Fruit fly (Drosophila melanogaster) whole organism, embryonic: ENCODE results near the gene CG43127.
A peak's percentile ranks its signal among the peaks of the same experiment; 100 is the strongest.

ENCODE experiments used
- Abd-B ChIP-seq: fragments of 200-800 bp; sonication (Bioruptor generic); optimal IDR thresholded peaks from 2 replicates; lab custom pipeline; 2018; ENCODE audit warnings: missing biosample characterization, mild to moderate bottlenecking, missing genetic modification characterization, moderate library complexity
- Atf-2 ChIP-seq: fragments of 200-800 bp; sonication (Bioruptor generic); optimal IDR thresholded peaks from 2 replicates; lab custom pipeline; 2016; ENCODE audit warnings: missing biosample characterization, missing genetic modification characterization
- Blimp-1 ChIP-seq: fragments of 200-800 bp; sonication (Bioruptor generic); optimal IDR thresholded peaks from 3 replicates; lab custom pipeline; 2018; ENCODE audit warnings: missing biosample characterization, missing genetic modification characterization, mild to moderate bottlenecking, moderate library complexity, missing genetic modification reagents
- CG10565 ChIP-seq: fragments of 200-800 bp; sonication (Bioruptor generic); optimal IDR thresholded peaks from 3 replicates; lab custom pipeline; 2016; ENCODE audit warnings: missing biosample characterization, mild to moderate bottlenecking, missing genetic modification characterization
- CG1602 ChIP-seq: fragments of 200-800 bp; sonication (Bioruptor generic); optimal IDR thresholded peaks from 3 replicates; lab custom pipeline; 2016; ENCODE audit warnings: missing biosample characterization, missing genetic modification characterization
- CG1647 ChIP-seq: fragments of 200-800 bp; sonication (Bioruptor generic); optimal IDR thresholded peaks from 3 replicates; lab custom pipeline; 2016; ENCODE audit warnings: missing biosample characterization, missing genetic modification characterization
- CG16815 ChIP-seq: fragments of 200-800 bp; sonication (Bioruptor generic); optimal IDR thresholded peaks from 3 replicates; lab custom pipeline; 2017; ENCODE audit warnings: missing biosample characterization, mild to moderate bottlenecking, missing genetic modification characterization
- CG17568 ChIP-seq: fragments of 200-800 bp; sonication (Bioruptor generic); optimal IDR thresholded peaks from 2 replicates; lab custom pipeline; 2018; ENCODE audit warnings: missing biosample characterization, mild to moderate bottlenecking, missing genetic modification characterization, moderate library complexity
- CG17802 ChIP-seq: fragments of 200-800 bp; sonication (Bioruptor generic); optimal IDR thresholded peaks from 2 replicates; lab custom pipeline; 2018; ENCODE audit warnings: missing biosample characterization, mild to moderate bottlenecking, missing genetic modification characterization, moderate library complexity
- CG2678 ChIP-seq: fragments of 200-800 bp; sonication (Bioruptor generic); optimal IDR thresholded peaks from 3 replicates; lab custom pipeline; 2019; ENCODE audit warnings: missing biosample characterization, mild to moderate bottlenecking, missing genetic modification characterization, moderate library complexity
- CG31388 ChIP-seq: fragments of 200-800 bp; sonication (Bioruptor generic); optimal IDR thresholded peaks from 2 replicates; lab custom pipeline; 2016; ENCODE audit warnings: missing biosample characterization, missing genetic modification characterization
- CG34376 ChIP-seq: fragments of 200-800 bp; sonication (Bioruptor generic); optimal IDR thresholded peaks from 2 replicates; lab custom pipeline; 2018; ENCODE audit warnings: missing biosample characterization, mild to moderate bottlenecking, missing genetic modification characterization
- CG43689 ChIP-seq: fragments of 200-800 bp; sonication (Bioruptor generic); IDR thresholded peaks from 2 replicates; pipeline ENCODE4 v1.3.6; 2022; ENCODE audit warnings: missing biosample characterization, missing genetic modification characterization
- CG6175 ChIP-seq: fragments of 200-800 bp; sonication (Bioruptor generic); IDR thresholded peaks from 3 replicates; pipeline ENCODE4 v1.3.6; 2022; ENCODE audit warnings: missing biosample characterization, missing genetic modification characterization
- CG6254 ChIP-seq: fragments of 200-800 bp; sonication (Bioruptor generic); optimal IDR thresholded peaks from 3 replicates; lab custom pipeline; 2017; ENCODE audit warnings: mild to moderate bottlenecking, missing biosample characterization, missing genetic modification reagents, missing genetic modification characterization
- CG6272 ChIP-seq: fragments of 200-800 bp; sonication (Bioruptor generic); IDR thresholded peaks from 2 replicates; pipeline ENCODE4 v1.3.6; 2022; ENCODE audit warnings: missing biosample characterization, missing genetic modification characterization
- CG6791 ChIP-seq: fragments of 200-800 bp; sonication (Bioruptor generic); IDR thresholded peaks from 3 replicates; pipeline ENCODE4 v1.3.6; 2022; ENCODE audit warnings: missing biosample characterization, missing genetic modification characterization; ENCODE audit not compliant: partially characterized antibody
- CG8478 ChIP-seq: fragments of >200 bp; optimal IDR thresholded peaks from 2 replicates; lab custom pipeline; 2018
- CG9215 ChIP-seq: fragments of 200-800 bp; sonication (Bioruptor generic); IDR thresholded peaks from 2 replicates; pipeline ENCODE4 v1.3.6; 2022; ENCODE audit warnings: missing biosample characterization, missing genetic modification characterization
- CG9876 ChIP-seq: fragments of 200-800 bp; sonication (Bioruptor generic); optimal IDR thresholded peaks from 2 replicates; lab custom pipeline; 2016; ENCODE audit warnings: missing biosample characterization, missing genetic modification characterization
- CoRest ChIP-seq: fragments of 200-800 bp; sonication (Bioruptor generic); optimal IDR thresholded peaks from 3 replicates; lab custom pipeline; 2018; ENCODE audit warnings: missing biosample characterization, mild to moderate bottlenecking, missing genetic modification characterization, moderate library complexity
- D19A ChIP-seq: fragments of 200-800 bp; optimal IDR thresholded peaks from 3 replicates; lab custom pipeline; 2019; ENCODE audit warnings: missing biosample characterization, mild to moderate bottlenecking, missing genetic modification characterization, moderate library complexity
- D19B ChIP-seq: fragments of 200-800 bp; sonication (Bioruptor generic); optimal IDR thresholded peaks from 2 replicates; lab custom pipeline; 2017; ENCODE audit warnings: missing biosample characterization, mild to moderate bottlenecking, missing genetic modification characterization
- Deaf1 ChIP-seq: fragments of 200-800 bp; optimal IDR thresholded peaks from 3 replicates; lab custom pipeline; 2019; ENCODE audit warnings: missing biosample characterization, mild to moderate bottlenecking, missing genetic modification characterization, moderate library complexity
- Gug ChIP-seq: fragments of 200-800 bp; sonication (Bioruptor generic); IDR thresholded peaks from 4 replicates; pipeline ENCODE4 v1.3.6; 2022; ENCODE audit warnings: missing biosample characterization, missing genetic modification characterization
- HLH4C ChIP-seq: fragments of 200-800 bp; sonication (Bioruptor generic); IDR thresholded peaks from 3 replicates; pipeline ENCODE4 v1.3.6; 2022; ENCODE audit warnings: missing biosample characterization, missing genetic modification characterization; ENCODE audit not compliant: partially characterized antibody
- HLH54F ChIP-seq: fragments of 200-800 bp; sonication (Bioruptor generic); optimal IDR thresholded peaks from 3 replicates; lab custom pipeline; 2016; ENCODE audit warnings: missing biosample characterization, missing genetic modification characterization
- Hmr ChIP-seq: fragments of 200-800 bp; sonication (Bioruptor generic); optimal IDR thresholded peaks from 3 replicates; lab custom pipeline; 2017; ENCODE audit warnings: mild to moderate bottlenecking, missing biosample characterization, missing genetic modification reagents, missing genetic modification characterization
- Kr ChIP-seq: fragments of 200-800 bp; sonication (Bioruptor generic); optimal IDR thresholded peaks from 2 replicates; lab custom pipeline; 2017; ENCODE audit warnings: missing biosample characterization, mild to moderate bottlenecking, missing genetic modification characterization
- Usf ChIP-seq: fragments of 200-800 bp; sonication (Bioruptor generic); optimal IDR thresholded peaks from 2 replicates; lab custom pipeline; 2017; ENCODE audit warnings: missing genotype, missing biosample characterization, missing genetic modification characterization
- al ChIP-seq: fragments of 200-800 bp; sonication (Bioruptor generic); IDR thresholded peaks from 2 replicates; pipeline ENCODE4 v1.3.6; 2022; ENCODE audit warnings: missing biosample characterization, missing genetic modification characterization
- amos ChIP-seq: fragments of 200-800 bp; sonication (Bioruptor generic); IDR thresholded peaks from 2 replicates; pipeline ENCODE4 v1.3.6; 2022; ENCODE audit warnings: missing biosample characterization, missing genetic modification characterization; ENCODE audit not compliant: partially characterized antibody
- aop ChIP-seq: fragments of 200-800 bp; sonication (Bioruptor generic); IDR thresholded peaks from 2 replicates; pipeline ENCODE4 v1.3.6; 2022; ENCODE audit warnings: missing biosample characterization, missing genetic modification characterization
- bbx ChIP-seq: fragments of 200-800 bp; sonication (Bioruptor generic); IDR thresholded peaks from 2 replicates; pipeline ENCODE4 v1.3.6; 2022; ENCODE audit warnings: missing biosample characterization, missing genetic modification characterization; ENCODE audit not compliant: partially characterized antibody
- chn ChIP-seq: fragments of 200-800 bp; sonication (Bioruptor generic); optimal IDR thresholded peaks from 2 replicates; lab custom pipeline; 2016; ENCODE audit warnings: missing biosample characterization, missing genetic modification characterization
- dpn ChIP-seq, 2 experiments: fragments of 200-800 bp; sonication (Bioruptor generic); optimal IDR thresholded peaks; 3 replicates each; lab custom pipeline; 2016; ENCODE audit warnings: missing biosample characterization in 2 of 2, missing genetic modification characterization in 2 of 2
- esg ChIP-seq: fragments of 200-800 bp; sonication (Bioruptor generic); conservative IDR thresholded peaks from 2 replicates; pipeline ENCODE4 v1.3.6; 2022; ENCODE audit warnings: missing biosample characterization, missing genetic modification characterization
- gem ChIP-seq: fragments of 200-800 bp; sonication (Bioruptor generic); optimal IDR thresholded peaks from 2 replicates; lab custom pipeline; 2019; ENCODE audit warnings: missing biosample characterization, mild to moderate bottlenecking, missing genetic modification characterization, moderate library complexity
- grau ChIP-seq: fragments of 200-800 bp; optimal IDR thresholded peaks from 3 replicates; lab custom pipeline; 2019; ENCODE audit warnings: missing biosample characterization, mild to moderate bottlenecking, missing genetic modification characterization, moderate library complexity
- h ChIP-seq: fragments of >200 bp; optimal IDR thresholded peaks from 2 replicates; lab custom pipeline; 2017
- klu ChIP-seq: fragments of 200-800 bp; sonication (Bioruptor generic); IDR thresholded peaks from 2 replicates; pipeline ENCODE4 v1.3.6; 2022; ENCODE audit warnings: missing biosample characterization, missing genetic modification characterization
- kni ChIP-seq: fragments of 200-800 bp; sonication (Bioruptor generic); optimal IDR thresholded peaks from 3 replicates; lab custom pipeline; 2017; ENCODE audit warnings: mild to moderate bottlenecking, missing biosample characterization, missing genetic modification reagents, missing genetic modification characterization
- nerfin-2 ChIP-seq: fragments of 200-800 bp; sonication (Bioruptor generic); IDR thresholded peaks from 2 replicates; pipeline ENCODE4 v1.3.6; 2022; ENCODE audit warnings: missing biosample characterization, missing genetic modification characterization; ENCODE audit not compliant: partially characterized antibody
- ranshi ChIP-seq: fragments of 200-800 bp; sonication (Bioruptor generic); IDR thresholded peaks from 2 replicates; pipeline ENCODE4 v1.3.6; 2022; ENCODE audit warnings: missing biosample characterization, missing genetic modification characterization
- sd ChIP-seq: fragments of 200-800 bp; sonication (Bioruptor generic); optimal IDR thresholded peaks from 3 replicates; lab custom pipeline; 2018; ENCODE audit warnings: missing biosample characterization, mild to moderate bottlenecking, missing genetic modification characterization, moderate library complexity
- slbo ChIP-seq: fragments of 200-800 bp; sonication (Bioruptor generic); IDR thresholded peaks from 2 replicates; pipeline ENCODE4 v1.3.6; 2022; ENCODE audit warnings: missing biosample characterization, missing genetic modification characterization
- toy ChIP-seq: fragments of 200-800 bp; sonication (Bioruptor generic); IDR thresholded peaks from 2 replicates; pipeline ENCODE4 v1.3.6; 2022; ENCODE audit warnings: missing biosample characterization, missing genetic modification characterization
- ttk ChIP-seq: fragments of 200-800 bp; sonication (Bioruptor generic); IDR thresholded peaks from 2 replicates; pipeline ENCODE4 v2.1.2; 2022; ENCODE audit warnings: missing biosample characterization, missing genetic modification characterization
- twi ChIP-seq: fragments of 200-800 bp; optimal IDR thresholded peaks from 2 replicates; lab custom pipeline; 2019; ENCODE audit warnings: missing biosample characterization, mild to moderate bottlenecking, missing genetic modification characterization, moderate library complexity

The CG43127 gene

DNA sequence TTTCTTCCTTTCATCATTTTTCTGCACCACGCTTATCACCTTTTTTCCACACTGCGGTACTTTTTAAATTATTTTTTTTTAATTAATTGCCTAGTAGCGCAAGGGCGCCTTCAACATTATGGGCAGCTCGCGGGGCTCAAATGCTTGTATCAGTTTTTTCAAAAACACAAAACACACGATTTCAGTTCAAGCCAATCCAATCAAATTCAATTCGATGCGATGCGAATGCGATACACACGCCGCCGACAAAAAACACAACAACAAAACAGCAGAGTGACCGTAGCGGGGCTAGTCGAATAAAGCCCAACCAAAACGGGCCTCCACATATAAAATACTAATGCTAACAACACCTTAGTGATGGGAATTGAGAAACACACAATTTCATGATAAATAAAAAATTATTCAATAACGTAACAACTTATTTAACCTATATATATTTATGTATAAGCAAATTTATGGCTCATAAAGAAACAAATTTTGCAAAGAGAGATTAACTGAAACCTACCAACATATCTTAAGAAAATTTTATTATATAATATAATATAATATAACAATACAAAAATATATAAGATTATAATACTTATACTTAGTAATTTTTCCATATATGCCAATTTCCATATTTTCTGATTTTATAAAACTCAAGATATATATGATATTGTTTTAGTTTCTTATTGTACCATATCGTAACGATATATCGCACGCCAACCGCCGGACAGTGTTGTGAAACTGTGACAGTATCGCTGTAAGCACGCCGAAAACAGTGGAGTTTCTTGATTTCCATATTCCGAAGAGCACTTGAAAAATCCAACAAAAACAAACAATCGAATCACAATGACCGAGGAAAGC lies 35.6 kb upstream of the CG43127 start, which contains the start of the genes CG32066 and CG8003 (continued):
- TF ChIP-seq grau (tag; lab: Kevin White, UChicago) (peak; percentile 60), gem (peak; percentile 72), sd (peak; percentile 76), CG10565 (GFP tag; lab: Kevin White, UChicago) (no peak), Kr (no peak), HLH4C (GFP tag; lab: Robert Waterston, UW) (peak; percentile 67; the same call in 2 of the 3 replicates), al (GFP tag; lab: Robert Waterston, UW) (no peak), amos (GFP tag; lab: Robert Waterston, UW) (peak; percentile 97), CG9876 (GFP tag; lab: Kevin White, UChicago) (no peak), Gug (GFP tag; lab: Robert Waterston, UW) (peak; percentile 67; the same call in 2 of the 4 replicates), CoRest (tag; lab: Kevin White, UChicago) (peak; percentile 72), nerfin-2 (peak; percentile 90), aop (GFP tag; lab: Robert Waterston, UW) (no peak), CG17568 (GFP tag; lab: Kevin White, UChicago) (peak; percentile 61), CG6791 (GFP tag; lab: Robert Waterston, UW) (no peak; the same call in 2 of the 3 replicates), CG17802 (no peak), CG2678 (tag; lab: Kevin White, UChicago) (peak; percentile 63), klu (GFP tag; lab: Robert Waterston, UW) (no peak), CG1647 (GFP tag; lab: Kevin White, UChicago) (peak; percentile 1), CG6175 (GFP tag; lab: Robert Waterston, UW) (no peak), CG9215 (GFP tag; lab: Robert Waterston, UW) (no peak), slbo (peak; percentile 44), Usf (GFP tag; lab: Kevin White, UChicago) (no peak), D19A (tag; lab: Kevin White, UChicago) (no peak), CG31388 (GFP tag; lab: Kevin White, UChicago) (no peak), Hmr (GFP tag; lab: Kevin White, UChicago) (peak; percentile 16), Abd-B (GFP tag; lab: Kevin White, UChicago) (peak; percentile 6), Atf-2 (GFP tag; lab: Kevin White, UChicago) (no peak), esg (GFP tag; lab: Robert Waterston, UW) (no peak), CG6254 (no peak), CG34376 (GFP tag; lab: Kevin White, UChicago) (peak; percentile 86), ranshi (GFP tag; lab: Robert Waterston, UW) (peak; percentile 38; the same call in 1 of the 2 replicates), twi (tag; lab: Kevin White, UChicago) (no peak), CG8478 (lab: Kevin White, UChicago) (no peak), D19B (GFP tag; lab: Kevin White, UChicago) (no peak), HLH54F (GFP tag; lab: Kevin White, UChicago) (peak; percentile 9), Deaf1 (tag; lab: Kevin White, UChicago) (no peak), chn (GFP tag; lab: Kevin White, UChicago) (no peak), CG16815 (GFP tag; lab: Kevin White, UChicago) (no peak), CG43689 (GFP tag; lab: Robert Waterston, UW) (no peak), Blimp-1 (GFP tag; lab: Kevin White, UChicago) (no peak), CG1602 (peak; percentile 52), toy (GFP tag; lab: Robert Waterston, UW) (no peak), dpn (GFP tag; optimal IDR thresholded peaks at IDR 0.05; lab: Kevin White, UChicago) (peak in 1 of 2 experiments; percentile 6), CG6272 (GFP tag; lab: Robert Waterston, UW) (no peak; the same call in 1 of the 2 replicates), ttk (GFP tag; lab: Robert Waterston, UW) (no peak), bbx (GFP tag; lab: Robert Waterston, UW) (peak; percentile 98), kni (peak; percentile 10), h (lab: Kevin White, UChicago) (no peak)
